Worm (Caenorhabditis elegans) whole organism, L4 larva: ENCODE data around the gene mex-5.
A peak's percentile ranks its signal among the peaks of the same experiment; 100 is the strongest.

Experiments
- F26F4.8 ChIP-seq: fragments of 200-800 bp; sonication (Bioruptor generic); conservative IDR thresholded peaks from 2 replicates; pipeline ENCODE4 v1.3.6; 2022; ENCODE audit warnings: missing genetic modification characterization, missing compliant biosample characterization
- F49E8.2 ChIP-seq: sonication (generic microtip); optimal IDR thresholded peaks from 2 replicates; lab custom pipeline; 2016; ENCODE audit warnings: missing compliant biosample characterization, mild to moderate bottlenecking, missing genetic modification characterization, borderline replicate concordance
- R02D3.7 ChIP-seq: fragments of 150-350 bp; sonication (generic microtip); optimal IDR thresholded peaks from 3 replicates; lab custom pipeline; 2014; ENCODE audit warnings: missing biosample characterization, missing genetic modification characterization
- T20F7.1 ChIP-seq: fragments of 200-800 bp; sonication (Bioruptor generic); optimal IDR thresholded peaks from 2 replicates; lab custom pipeline; 2018; ENCODE audit warnings: mild to moderate bottlenecking, missing genetic modification characterization, missing compliant biosample characterization
- T26A8.4 ChIP-seq: fragments of 200-800 bp; sonication (Bioruptor generic); IDR thresholded peaks from 2 replicates; pipeline ENCODE4 v1.3.6; 2022; ENCODE audit warnings: missing genetic modification characterization, missing compliant biosample characterization
- Y105C5A.15 ChIP-seq: fragments of 200-800 bp; sonication (Bioruptor generic); IDR thresholded peaks from 2 replicates; pipeline ENCODE4 v1.3.6; 2022; ENCODE audit warnings: missing genetic modification characterization, missing compliant biosample characterization
- Y75B8A.6 ChIP-seq: fragments of 200-800 bp; sonication (Bioruptor generic); IDR thresholded peaks from 2 replicates; pipeline ENCODE4 v1.3.6; 2022; ENCODE audit warnings: missing genetic modification reagents, missing genetic modification characterization, missing compliant biosample characterization
- aha-1 ChIP-seq: fragments of 150-350 bp; peaks from one replicate; lab custom pipeline; 2014; ENCODE audit warnings: missing biosample characterization, missing genetic modification characterization
- ceh-20 ChIP-seq: fragments of 200-800 bp; sonication (Bioruptor generic); IDR thresholded peaks from 2 replicates; pipeline ENCODE4 v1.3.6; 2022; ENCODE audit warnings: missing genetic modification reagents, missing genetic modification characterization, missing compliant biosample characterization
- ceh-32 ChIP-seq: sonication (generic microtip); optimal IDR thresholded peaks from 2 replicates; lab custom pipeline; 2016; ENCODE audit warnings: mild to moderate bottlenecking, missing genetic modification characterization, missing compliant biosample characterization; ENCODE audit not compliant: poor library complexity
- daf-16 ChIP-seq, 3 experiments: sonication (generic microtip); optimal IDR thresholded peaks; 2 replicates each; lab custom pipeline; 2016 to 2017; ENCODE audit warnings: missing genetic modification characterization in 3 of 3, missing genetic modification reagents in 3 of 3, mild to moderate bottlenecking in 2 of 3, missing compliant biosample characterization in 2 of 3, missing biosample characterization in 1 of 3, moderate library complexity in 1 of 3
- dmd-8 ChIP-seq: fragments of 200-800 bp; sonication (Bioruptor generic); IDR thresholded peaks from 2 replicates; pipeline ENCODE4 v1.3.6; 2022; ENCODE audit warnings: missing genetic modification characterization, missing compliant biosample characterization
- dpl-1 ChIP-seq: fragments of 150-350 bp; optimal IDR thresholded peaks from 2 replicates; lab custom pipeline; 2014; ENCODE audit warnings: missing biosample characterization, missing genetic modification reagents, missing genetic modification characterization
- duxl-1 ChIP-seq: sonication (generic microtip); optimal IDR thresholded peaks from 2 replicates; lab custom pipeline; 2016; ENCODE audit warnings: mild to moderate bottlenecking, missing genetic modification characterization, moderate library complexity, missing compliant biosample characterization; ENCODE audit not compliant: poor library complexity
- gei-8 ChIP-seq: fragments of 200-800 bp; sonication (Bioruptor generic); optimal IDR thresholded peaks from 2 replicates; lab custom pipeline; 2018; ENCODE audit warnings: mild to moderate bottlenecking, missing genetic modification characterization, missing compliant biosample characterization
- hif-1 ChIP-seq, 2 experiments: sonication (generic microtip); optimal IDR thresholded peaks; 2 replicates each; lab custom pipeline; 2016 to 2017; ENCODE audit warnings: missing compliant biosample characterization in 2 of 2, missing genetic modification characterization in 2 of 2, missing genetic modification reagents in 2 of 2, missing genotype in 2 of 2, mild to moderate bottlenecking in 1 of 2
- jun-1 ChIP-seq: fragments of 150-350 bp; optimal IDR thresholded peaks from 2 replicates; lab custom pipeline; 2014; ENCODE audit warnings: missing biosample characterization, missing genetic modification reagents, missing genetic modification characterization
- lim-7 ChIP-seq: fragments of 200-800 bp; sonication (Bioruptor generic); IDR thresholded peaks from 2 replicates; pipeline ENCODE4 v1.3.6; 2022; ENCODE audit warnings: missing genetic modification characterization, missing compliant biosample characterization
- lin-1 ChIP-seq: fragments of 200-800 bp; sonication (Bioruptor generic); IDR thresholded peaks from 2 replicates; pipeline ENCODE4 v1.3.6; 2022; ENCODE audit warnings: missing genetic modification reagents, missing genetic modification characterization, missing compliant biosample characterization
- lin-38 ChIP-seq: fragments of 200-800 bp; sonication (Bioruptor generic); IDR thresholded peaks from 2 replicates; pipeline ENCODE4 v1.3.6; 2022; ENCODE audit warnings: missing genetic modification reagents, missing genetic modification characterization, missing compliant biosample characterization
- lsy-2 ChIP-seq, 2 experiments: fragments of 150-350 bp in 1 of 2; sonication (generic microtip) in 1 of 2; optimal IDR thresholded peaks; 2 replicates each; lab custom pipeline; 2014 to 2017; ENCODE audit warnings: missing biosample characterization in 2 of 2, missing genetic modification characterization in 2 of 2
- mdl-1 ChIP-seq, 2 experiments: fragments of 150-350 bp in 1 of 2; sonication (generic microtip) in 1 of 2; optimal IDR thresholded peaks; 2 replicates each; lab custom pipeline; 2014 to 2017; ENCODE audit warnings: missing biosample characterization in 2 of 2, missing genetic modification characterization in 2 of 2
- mdt-29 ChIP-seq: fragments of 200-800 bp; sonication (Bioruptor generic); IDR thresholded peaks from 2 replicates; pipeline ENCODE4 v1.3.6; 2022; ENCODE audit warnings: missing genetic modification reagents, missing genetic modification characterization, missing compliant biosample characterization
- mes-2 ChIP-seq: sonication (generic microtip); optimal IDR thresholded peaks from 2 replicates; lab custom pipeline; 2016; ENCODE audit warnings: missing genotype, mild to moderate bottlenecking, missing genetic modification characterization, missing compliant biosample characterization; ENCODE audit not compliant: poor library complexity, severe bottlenecking
- mxl-3 ChIP-seq: fragments of 200-800 bp; sonication (Bioruptor generic); optimal IDR thresholded peaks from 2 replicates; lab custom pipeline; 2018; ENCODE audit warnings: mild to moderate bottlenecking, missing genetic modification characterization, missing compliant biosample characterization
- nhr-10 ChIP-seq: fragments of 150-350 bp; optimal IDR thresholded peaks from 2 replicates; lab custom pipeline; 2014; ENCODE audit warnings: missing biosample characterization, missing genetic modification characterization
- nhr-102 ChIP-seq: sonication (generic microtip); optimal IDR thresholded peaks from 2 replicates; lab custom pipeline; 2016; ENCODE audit warnings: mild to moderate bottlenecking, missing genetic modification characterization, moderate library complexity, missing compliant biosample characterization
- nhr-237 ChIP-seq: sonication (generic microtip); optimal IDR thresholded peaks from 2 replicates; lab custom pipeline; 2017; ENCODE audit warnings: missing biosample characterization, missing genetic modification characterization
- nhr-25 ChIP-seq: sonication (generic microtip); optimal IDR thresholded peaks from 2 replicates; lab custom pipeline; 2017; ENCODE audit warnings: missing genetic modification characterization, mild to moderate bottlenecking, missing compliant biosample characterization, antibody characterized with exemption, moderate library complexity, borderline replicate concordance; ENCODE audit not compliant: insufficient read depth
- nhr-28 ChIP-seq: fragments of 150-350 bp; optimal IDR thresholded peaks from 2 replicates; lab custom pipeline; 2014; ENCODE audit warnings: missing biosample characterization, missing genetic modification characterization
- nhr-41 ChIP-seq: fragments of 200-800 bp; sonication (Bioruptor generic); IDR thresholded peaks from 2 replicates; pipeline ENCODE4 v1.3.6; 2022; ENCODE audit warnings: missing genetic modification reagents, missing genetic modification characterization, missing compliant biosample characterization
- nhr-42 ChIP-seq: fragments of 200-800 bp; sonication (Bioruptor generic); IDR thresholded peaks from 2 replicates; pipeline ENCODE4 v1.3.6; 2022; ENCODE audit warnings: missing genetic modification characterization, missing compliant biosample characterization
- nhr-48 ChIP-seq: sonication (generic microtip); optimal IDR thresholded peaks from 2 replicates; lab custom pipeline; 2016; ENCODE audit warnings: mild to moderate bottlenecking, missing genetic modification characterization, missing compliant biosample characterization
- nhr-77 ChIP-seq: fragments of 150-350 bp; optimal IDR thresholded peaks from 2 replicates; lab custom pipeline; 2014; ENCODE audit warnings: missing biosample characterization, missing genetic modification characterization
- pha-4 ChIP-seq, 2 experiments: fragments of 150-350 bp in 1 of 2; fragments of 200-800 bp in 1 of 2; sonication (Bioruptor generic) in 1 of 2; IDR thresholded peaks in 1 of 2; optimal IDR thresholded peaks in 1 of 2; 2 replicates each; pipeline versions ENCODE4 v1.3.6 to Lab custom; 2014 to 2022; ENCODE audit warnings: missing genetic modification characterization in 2 of 2, missing genetic modification reagents in 2 of 2, missing biosample characterization in 1 of 2, missing compliant biosample characterization in 1 of 2
- tra-1 ChIP-seq: fragments of 200-800 bp; sonication (Bioruptor generic); IDR thresholded peaks from 2 replicates; pipeline ENCODE4 v1.3.6; 2022; ENCODE audit warnings: missing genetic modification reagents, missing genetic modification characterization, missing compliant biosample characterization
- unc-62 ChIP-seq, 3 experiments: fragments of 150-350 bp in 1 of 3; sonication (generic microtip); optimal IDR thresholded peaks in 2 of 3; peaks in 1 of 3; 1 replicate in 1 of 3; 2 replicates in 2 of 3; lab custom pipeline; 2014 to 2017; ENCODE audit warnings: missing biosample characterization in 3 of 3, missing genetic modification characterization in 3 of 3, missing genetic modification reagents in 3 of 3, missing genotype in 1 of 3
- zag-1 ChIP-seq: fragments of 150-350 bp; optimal IDR thresholded peaks from 2 replicates; lab custom pipeline; 2014; ENCODE audit warnings: missing biosample characterization, missing genetic modification characterization
- zfp-3 ChIP-seq: fragments of 200-800 bp; sonication (Bioruptor generic); conservative IDR thresholded peaks from 2 replicates; pipeline ENCODE4 v1.3.6; 2022; ENCODE audit warnings: missing genetic modification reagents, missing genetic modification characterization, missing compliant biosample characterization
- ztf-7 ChIP-seq: fragments of 150-350 bp; optimal IDR thresholded peaks from 2 replicates; lab custom pipeline; 2014; ENCODE audit warnings: missing biosample characterization, missing genetic modification characterization

The mex-5 gene

ce11 chrIV:13322429-13322828 lies 31.1 kb upstream of the mex-5 start (continued):
- TF ChIP-seq jun-1 (tag; lab: Kevin White, UChicago) (peak; percentile 52), dmd-8 (GFP tag; lab: Robert Waterston, UW) (no peak), nhr-10 (tag; lab: Kevin White, UChicago) (peak; percentile 80), nhr-48 (tag; lab: Kevin White, UChicago) (peak; percentile 92), aha-1 (tag; lab: Kevin White, UChicago) (peak; percentile 97), R02D3.7 (no peak), nhr-102 (tag; lab: Kevin White, UChicago) (peak; percentile 82), nhr-28 (peak; percentile 94), F26F4.8 (no peak), T26A8.4 (GFP tag; lab: Robert Waterston, UW) (peak; percentile 46), ztf-7 (tag; lab: Kevin White, UChicago) (peak; percentile 82), mdt-29 (GFP tag; lab: Robert Waterston, UW) (peak; percentile 91), mes-2 (tag; lab: Kevin White, UChicago) (peak; percentile 78), tra-1 (peak; percentile 77), Y75B8A.6 (GFP tag; lab: Robert Waterston, UW) (no peak), gei-8 (GFP tag; lab: Kevin White, UChicago) (no peak), Y105C5A.15 (GFP tag; lab: Robert Waterston, UW) (0 out of 2 replicates have a peak, but pooled peaks have one; percentile 34), ceh-32 (tag; lab: Kevin White, UChicago) (no peak), ceh-20 (GFP tag; lab: Robert Waterston, UW) (peak; percentile 54; the same call in 1 of the 2 replicates), duxl-1 (tag; lab: Kevin White, UChicago) (no peak), nhr-41 (GFP tag; lab: Robert Waterston, UW) (0 out of 2 replicates have a peak, but pooled peaks have one; percentile 11), lin-1 (peak; percentile 87), F49E8.2 (tag; lab: Kevin White, UChicago) (no peak), T20F7.1 (GFP tag; lab: Kevin White, UChicago) (peak; percentile 65), dpl-1 (peak; percentile 36), daf-16 (GFP tag; optimal IDR thresholded peaks at IDR 0.05; lab: Kevin White, UChicago) (peak; percentile 19 to 20), daf-16 (tag; optimal IDR thresholded peaks at IDR 0.05; lab: Kevin White, UChicago) (peak; percentile 78), mxl-3 (peak; percentile 59), nhr-77 (tag; lab: Kevin White, UChicago) (peak; percentile 81), zag-1 (tag; lab: Kevin White, UChicago) (no peak), nhr-25 (peak; percentile 58), hif-1 (tag; optimal IDR thresholded peaks at IDR 0.05; lab: Kevin White, UChicago) (peak in 1 of 2 experiments; percentile 62), lsy-2 (tag; optimal IDR thresholded peaks at IDR 0.05; lab: Kevin White, UChicago) (peak; percentile 64 to 84), lin-38 (GFP tag; lab: Robert Waterston, UW) (peak; percentile 47), mdl-1 (tag; optimal IDR thresholded peaks at IDR 0.05; lab: Kevin White, UChicago) (peak in 1 of 2 experiments; percentile 66), pha-4 (GFP tag; IDR thresholded peaks at IDR 0.05; lab: Robert Waterston, UW) (0 out of 2 replicates have a peak, but pooled peaks have one; percentile 35), pha-4 (tag; optimal IDR thresholded peaks at IDR 0.05; lab: Kevin White, UChicago) (no peak)
- TF ChIP-seq, all 104 proteins: peak for 41

ce11 chrIV:13323823-13324359 lies 29.6 kb upstream of the mex-5 start, which contains the start of gene fat-2:
fat-2 (plus strand) TSS chrIV:13323873.
- no peak for TF ChIP-seq nhr-42 (GFP tag; lab: Robert Waterston, UW)
- peak in 1 of 2 experiments; percentile 92 for TF ChIP-seq unc-62 (GFP tag; optimal IDR thresholded peaks at IDR 0.05 in 1 of 2; lab: Kevin White, UChicago)
- no peak for TF ChIP-seq unc-62 (tag; optimal IDR thresholded peaks at IDR 0.05; lab: Kevin White, UChicago)
- no peak for TF ChIP-seq jun-1 (tag; lab: Kevin White, UChicago)
- TF ChIP-seq zfp-3 = no peak
- TF ChIP-seq nhr-237 (tag; lab: Kevin White, UChicago) = no peak
- 0 out of 2 replicates have a peak, but pooled peaks have one; percentile 2 for TF ChIP-seq lim-7
